Worm (Caenorhabditis elegans): ENCODE data around the gene F59B2.9.

DNA sequence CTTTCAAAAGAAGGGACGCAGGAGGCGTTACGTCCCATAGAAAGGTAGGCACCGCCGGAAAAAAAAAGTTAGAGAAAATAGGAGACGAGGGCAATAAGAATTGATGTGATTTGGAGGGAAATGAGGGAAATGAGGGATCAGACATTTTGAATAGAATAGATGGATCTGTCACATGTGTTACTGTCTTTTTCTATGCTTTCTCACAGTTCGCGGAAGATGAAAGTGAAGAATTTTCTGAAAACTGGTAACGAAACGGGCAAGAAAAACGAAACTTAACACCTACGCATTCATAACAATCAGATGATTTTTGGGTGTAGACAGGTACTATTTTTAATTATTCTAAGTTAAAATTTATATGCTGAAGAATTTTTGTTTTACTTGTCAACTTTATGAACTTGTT lies 25.4 kb upstream of the F59B2.9 start, which contains the start of gene R107.9:
- no peak for TF ChIP-seq pqm-1 (tag; optimal IDR thresholded peaks at IDR 0.05)
- TF ChIP-seq F13H6.1 (tag; optimal IDR thresholded peaks at IDR 0.05) = no peak
- TF ChIP-seq ceh-22 (tag; optimal IDR thresholded peaks at IDR 0.05) = no peak
- TF ChIP-seq eyg-1 (tag; optimal IDR thresholded peaks at IDR 0.05) = no peak
- no peak for TF ChIP-seq unc-42 (tag; optimal IDR thresholded peaks at IDR 0.05)
- no peak for TF ChIP-seq ceh-2 (tag; optimal IDR thresholded peaks at IDR 0.05)
- no peak for TF ChIP-seq ama-1 (optimal IDR thresholded peaks at IDR 0.05)
- TF ChIP-seq ets-4 (tag; optimal IDR thresholded peaks at IDR 0.05) = no peak
- TF ChIP-seq sdc-2 (tag; optimal IDR thresholded peaks at IDR 0.05) = no peak
- no peak for TF ChIP-seq tbx-7 (tag; optimal IDR thresholded peaks at IDR 0.05)
- no peak for TF ChIP-seq dmd-4 (tag; optimal IDR thresholded peaks at IDR 0.05; ENCODE audit: borderline replicate concordance)
- TF ChIP-seq C08G9.2 (tag; optimal IDR thresholded peaks at IDR 0.05) = no peak
- TF ChIP-seq unc-86 (tag; optimal IDR thresholded peaks at IDR 0.05) = no peak
- TF ChIP-seq ceh-9 (tag; optimal IDR thresholded peaks at IDR 0.05) = no peak
